Fruit fly (Drosophila melanogaster) Kc167 (cell line): ENCODE results near the gene Tsp29Fb.

Experiments used
- Sin3A ChIP-seq: fragments of >200 bp; optimal IDR thresholded peaks from 2 replicates; lab custom pipeline; 2018; ENCODE audit warnings: missing external identifiers
- h ChIP-seq: fragments of >200 bp; optimal IDR thresholded peaks from 3 replicates; lab custom pipeline; 2018; ENCODE audit warnings: missing external identifiers
- insv ChIP-seq: fragments of >200 bp; optimal IDR thresholded peaks from 3 replicates; lab custom pipeline; 2018; ENCODE audit warnings: missing external identifiers
- psq ChIP-seq: fragments of >200 bp; optimal IDR thresholded peaks from 2 replicates; lab custom pipeline; 2017; ENCODE audit warnings: missing external identifiers

- TF ChIP-seq psq (lab: Kevin White, UChicago) = no peak
- no peak for TF ChIP-seq h (lab: Kevin White, UChicago)
- TF ChIP-seq Sin3A (lab: Kevin White, UChicago) = no peak
- no peak for TF ChIP-seq insv (lab: Kevin White, UChicago)
Observed at dm6 chr2L:8933710-8934242, 3.4 kb upstream of the Tsp29Fb start, which contains the start of gene Tsp29Fa.
